Worm (Caenorhabditis elegans) whole organism, L4 larva: ENCODE measurements around the gene cri-3.

Experiments
- F26F4.8 ChIP-seq: fragments of 200-800 bp; sonication (Bioruptor generic); conservative IDR thresholded peaks from 2 replicates; pipeline ENCODE4 v1.3.6; 2022; ENCODE audit warnings: missing genetic modification characterization, missing compliant biosample characterization
- F37D6.2 ChIP-seq: sonication (generic microtip); optimal IDR thresholded peaks from 2 replicates; lab custom pipeline; 2016; ENCODE audit warnings: mild to moderate bottlenecking, missing genetic modification characterization, missing compliant biosample characterization
- F49E8.2 ChIP-seq: sonication (generic microtip); optimal IDR thresholded peaks from 2 replicates; lab custom pipeline; 2016; ENCODE audit warnings: missing compliant biosample characterization, mild to moderate bottlenecking, missing genetic modification characterization, borderline replicate concordance
- T20F7.1 ChIP-seq: fragments of 200-800 bp; sonication (Bioruptor generic); optimal IDR thresholded peaks from 2 replicates; lab custom pipeline; 2018; ENCODE audit warnings: mild to moderate bottlenecking, missing genetic modification characterization, missing compliant biosample characterization
- Y5F2A.4 ChIP-seq: fragments of 200-800 bp; sonication (Bioruptor generic); optimal IDR thresholded peaks from 2 replicates; lab custom pipeline; 2018; ENCODE audit warnings: mild to moderate bottlenecking, missing genetic modification characterization, missing compliant biosample characterization
- Y75B8A.6 ChIP-seq: fragments of 200-800 bp; sonication (Bioruptor generic); IDR thresholded peaks from 2 replicates; pipeline ENCODE4 v1.3.6; 2022; ENCODE audit warnings: missing genetic modification reagents, missing genetic modification characterization, missing compliant biosample characterization
- ZK337.2 ChIP-seq: fragments of 200-800 bp; sonication (Bioruptor generic); IDR thresholded peaks from 2 replicates; pipeline ENCODE4 v1.3.6; 2022; ENCODE audit warnings: missing genetic modification reagents, missing genetic modification characterization, missing compliant biosample characterization
- ZK546.5 ChIP-seq, 2 experiments: sonication (generic microtip); optimal IDR thresholded peaks; 2 replicates each; lab custom pipeline; 2017; ENCODE audit warnings: missing biosample characterization in 2 of 2, missing genetic modification characterization in 2 of 2
- arid-1 ChIP-seq: fragments of 200-800 bp; sonication (Bioruptor generic); conservative IDR thresholded peaks from 2 replicates; pipeline ENCODE4 v1.3.6; 2022; ENCODE audit warnings: missing genetic modification reagents, missing genetic modification characterization, missing compliant biosample characterization
- ces-1 ChIP-seq: fragments of 150-350 bp; sonication (generic microtip); optimal IDR thresholded peaks from 4 replicates; lab custom pipeline; 2014; ENCODE audit warnings: missing biosample characterization, missing genetic modification reagents, missing genetic modification characterization
- cey-2 ChIP-seq: sonication (generic microtip); optimal IDR thresholded peaks from 3 replicates; lab custom pipeline; 2017; ENCODE audit warnings: missing genetic modification characterization, mild to moderate bottlenecking, missing compliant biosample characterization, antibody characterized with exemption, borderline replicate concordance; ENCODE audit not compliant: insufficient read depth
- ctbp-1 ChIP-seq: fragments of 200-800 bp; sonication (Bioruptor generic); IDR thresholded peaks from 2 replicates; pipeline ENCODE4 v1.3.6; 2022; ENCODE audit warnings: missing genetic modification reagents, missing genetic modification characterization, missing compliant biosample characterization
- daf-12 ChIP-seq: fragments of 150-350 bp; optimal IDR thresholded peaks from 2 replicates; lab custom pipeline; 2014; ENCODE audit warnings: missing biosample characterization, missing genetic modification reagents, missing genetic modification characterization
- daf-8 ChIP-seq: fragments of 200-800 bp; sonication (Bioruptor generic); IDR thresholded peaks from 2 replicates; pipeline ENCODE4 v1.3.6; 2022; ENCODE audit warnings: missing genetic modification characterization, missing compliant biosample characterization
- dmd-9 ChIP-seq: fragments of 200-800 bp; sonication (Bioruptor generic); IDR thresholded peaks from 2 replicates; pipeline ENCODE4 v1.3.6; 2022; ENCODE audit warnings: missing genetic modification reagents, missing genetic modification characterization, missing compliant biosample characterization
- egl-27 ChIP-seq: sonication (generic microtip); optimal IDR thresholded peaks from 3 replicates; lab custom pipeline; 2017; ENCODE audit warnings: missing biosample characterization, missing genetic modification reagents, missing genetic modification characterization
- fkh-10 ChIP-seq: fragments of 150-350 bp; optimal IDR thresholded peaks from 2 replicates; lab custom pipeline; 2014; ENCODE audit warnings: missing biosample characterization, missing genetic modification reagents, missing genetic modification characterization
- fos-1 ChIP-seq: fragments of 150-350 bp; optimal IDR thresholded peaks from 2 replicates; lab custom pipeline; 2014; ENCODE audit warnings: missing biosample characterization, missing genetic modification characterization
- hlh-11 ChIP-seq: fragments of 200-800 bp; sonication (Bioruptor generic); optimal IDR thresholded peaks from 2 replicates; lab custom pipeline; 2018; ENCODE audit warnings: mild to moderate bottlenecking, missing genetic modification characterization, missing compliant biosample characterization
- hmg-1.1 ChIP-seq: fragments of 200-800 bp; sonication (Bioruptor generic); IDR thresholded peaks from 2 replicates; pipeline ENCODE4 v1.3.6; 2022; ENCODE audit warnings: missing genetic modification reagents, missing genetic modification characterization, missing compliant biosample characterization
- lim-7 ChIP-seq: fragments of 200-800 bp; sonication (Bioruptor generic); IDR thresholded peaks from 2 replicates; pipeline ENCODE4 v1.3.6; 2022; ENCODE audit warnings: missing genetic modification characterization, missing compliant biosample characterization
- lin-1 ChIP-seq: fragments of 200-800 bp; sonication (Bioruptor generic); IDR thresholded peaks from 2 replicates; pipeline ENCODE4 v1.3.6; 2022; ENCODE audit warnings: missing genetic modification reagents, missing genetic modification characterization, missing compliant biosample characterization
- lin-38 ChIP-seq: fragments of 200-800 bp; sonication (Bioruptor generic); IDR thresholded peaks from 2 replicates; pipeline ENCODE4 v1.3.6; 2022; ENCODE audit warnings: missing genetic modification reagents, missing genetic modification characterization, missing compliant biosample characterization
- lsy-2 ChIP-seq, 2 experiments: fragments of 150-350 bp in 1 of 2; sonication (generic microtip) in 1 of 2; optimal IDR thresholded peaks; 2 replicates each; lab custom pipeline; 2014 to 2017; ENCODE audit warnings: missing biosample characterization in 2 of 2, missing genetic modification characterization in 2 of 2
- madf-5 ChIP-seq, 2 experiments: fragments of 200-800 bp; sonication (Bioruptor generic); IDR thresholded peaks; 2 replicates each; pipeline ENCODE4 v1.3.6; 2022; ENCODE audit warnings: missing compliant biosample characterization in 2 of 2, missing genetic modification characterization in 2 of 2
- mdl-1 ChIP-seq, 2 experiments: fragments of 150-350 bp in 1 of 2; sonication (generic microtip) in 1 of 2; optimal IDR thresholded peaks; 2 replicates each; lab custom pipeline; 2014 to 2017; ENCODE audit warnings: missing biosample characterization in 2 of 2, missing genetic modification characterization in 2 of 2
- mdt-29 ChIP-seq: fragments of 200-800 bp; sonication (Bioruptor generic); IDR thresholded peaks from 2 replicates; pipeline ENCODE4 v1.3.6; 2022; ENCODE audit warnings: missing genetic modification reagents, missing genetic modification characterization, missing compliant biosample characterization
- mxl-3 ChIP-seq: fragments of 200-800 bp; sonication (Bioruptor generic); optimal IDR thresholded peaks from 2 replicates; lab custom pipeline; 2018; ENCODE audit warnings: mild to moderate bottlenecking, missing genetic modification characterization, missing compliant biosample characterization
- nhr-102 ChIP-seq: sonication (generic microtip); optimal IDR thresholded peaks from 2 replicates; lab custom pipeline; 2016; ENCODE audit warnings: mild to moderate bottlenecking, missing genetic modification characterization, moderate library complexity, missing compliant biosample characterization
- nhr-42 ChIP-seq: fragments of 200-800 bp; sonication (Bioruptor generic); IDR thresholded peaks from 2 replicates; pipeline ENCODE4 v1.3.6; 2022; ENCODE audit warnings: missing genetic modification characterization, missing compliant biosample characterization
- nhr-48 ChIP-seq: sonication (generic microtip); optimal IDR thresholded peaks from 2 replicates; lab custom pipeline; 2016; ENCODE audit warnings: mild to moderate bottlenecking, missing genetic modification characterization, missing compliant biosample characterization
- nhr-76 ChIP-seq: fragments of 150-350 bp; optimal IDR thresholded peaks from 2 replicates; lab custom pipeline; 2014; ENCODE audit warnings: missing biosample characterization, missing genetic modification characterization
- rbr-2 ChIP-seq: sonication (generic microtip); optimal IDR thresholded peaks from 2 replicates; lab custom pipeline; 2016; ENCODE audit warnings: missing genotype, missing genetic modification characterization, missing compliant biosample characterization
- set-16 ChIP-seq: fragments of 200-800 bp; sonication (Bioruptor generic); IDR thresholded peaks from 2 replicates; pipeline ENCODE4 v1.3.6; 2022; ENCODE audit warnings: missing genetic modification reagents, missing genetic modification characterization, missing compliant biosample characterization
- spr-3 ChIP-seq: fragments of 200-800 bp; sonication (Bioruptor generic); optimal IDR thresholded peaks from 2 replicates; lab custom pipeline; 2018; ENCODE audit warnings: mild to moderate bottlenecking, missing genetic modification characterization, missing compliant biosample characterization
- unc-130 ChIP-seq: sonication (generic microtip); optimal IDR thresholded peaks from 2 replicates; lab custom pipeline; 2016; ENCODE audit warnings: missing genetic modification reagents, missing genetic modification characterization, missing compliant biosample characterization
- unc-62 ChIP-seq, 3 experiments: fragments of 150-350 bp in 1 of 3; sonication (generic microtip); optimal IDR thresholded peaks in 2 of 3; peaks in 1 of 3; 1 replicate in 1 of 3; 2 replicates in 2 of 3; lab custom pipeline; 2014 to 2017; ENCODE audit warnings: missing biosample characterization in 3 of 3, missing genetic modification characterization in 3 of 3, missing genetic modification reagents in 3 of 3, missing genotype in 1 of 3
- vab-7 ChIP-seq: fragments of 200-800 bp; sonication (Bioruptor generic); IDR thresholded peaks from 2 replicates; pipeline ENCODE4 v1.3.6; 2022; ENCODE audit warnings: missing genetic modification reagents, missing genetic modification characterization, missing compliant biosample characterization
- zfp-2 ChIP-seq: sonication (generic microtip); optimal IDR thresholded peaks from 2 replicates; lab custom pipeline; 2016; ENCODE audit warnings: mild to moderate bottlenecking, missing genetic modification characterization, missing compliant biosample characterization
- zip-11 ChIP-seq: fragments of 200-800 bp; sonication (Bioruptor generic); IDR thresholded peaks from 2 replicates; pipeline ENCODE4 v1.3.6; 2022; ENCODE audit warnings: missing genetic modification characterization, missing compliant biosample characterization
- ztf-7 ChIP-seq: fragments of 150-350 bp; optimal IDR thresholded peaks from 2 replicates; lab custom pipeline; 2014; ENCODE audit warnings: missing biosample characterization, missing genetic modification characterization

cri-3 gene

DNA sequence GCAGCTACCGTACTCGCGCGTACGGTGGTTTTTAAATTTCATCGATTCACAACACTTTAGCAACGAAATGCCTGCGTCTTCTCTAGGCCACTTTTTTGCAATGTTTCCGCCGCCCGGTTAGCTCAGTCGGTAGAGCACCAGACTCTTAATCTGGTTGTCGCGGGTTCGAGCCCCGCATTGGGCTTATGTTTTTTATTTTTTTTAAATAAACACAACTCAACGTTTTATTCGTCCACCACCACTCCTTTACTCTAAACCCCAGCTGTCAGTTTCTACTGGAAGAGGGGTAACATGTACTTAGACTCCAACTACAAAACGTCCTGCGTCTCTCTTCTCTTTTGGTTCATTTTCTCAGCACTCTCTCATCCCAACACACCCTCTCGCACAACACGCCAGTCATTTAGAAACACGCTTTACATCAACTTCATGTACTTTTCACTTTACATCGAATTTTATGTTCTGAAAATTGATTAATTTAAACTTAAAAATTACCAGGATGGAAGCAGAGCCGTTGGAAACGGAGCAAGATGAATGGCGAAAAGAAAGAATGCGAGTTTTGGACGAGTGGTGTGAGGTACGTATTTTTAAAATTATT, 6.6 kb upstream of the cri-3 start, which contains the start of the genes elmd-1 and hecw-1 (continued):
- TF ChIP-seq hlh-11 (tag; lab: Kevin White, UChicago), result peak; percentile 62
- TF ChIP-seq F37D6.2 (tag; lab: Kevin White, UChicago), result no peak
- no peak for TF ChIP-seq fos-1 (tag; lab: Kevin White, UChicago)
- TF ChIP-seq spr-3 (GFP tag; lab: Kevin White, UChicago), result no peak
- peak; percentile 53; the same call in 1 of the 2 replicates for TF ChIP-seq ctbp-1 (GFP tag; lab: Robert Waterston, UW)
- TF ChIP-seq mxl-3 (GFP tag; lab: Kevin White, UChicago), result peak; percentile 60

DNA sequence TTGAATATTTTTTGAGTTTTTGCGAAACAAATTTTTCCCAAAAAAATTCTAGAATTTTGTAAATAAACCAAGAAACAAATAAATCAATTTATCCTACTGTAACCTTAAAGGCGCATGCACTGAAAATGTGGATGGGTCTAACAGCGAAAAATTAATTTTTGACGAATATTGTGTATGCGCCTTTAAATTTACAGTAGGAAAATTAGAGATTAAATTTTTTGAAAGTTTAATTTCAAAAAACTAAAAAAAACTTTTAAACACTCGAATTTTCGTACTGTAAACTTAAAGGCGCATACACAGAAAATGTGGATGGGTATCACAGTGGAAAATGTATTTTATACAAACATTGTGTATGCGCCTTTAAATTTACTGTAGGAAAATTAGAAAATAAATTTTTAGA, 6.0 kb upstream of the cri-3 start:
- TF ChIP-seq fos-1 (tag; lab: Kevin White, UChicago) (no peak), F26F4.8 (GFP tag; lab: Robert Waterston, UW) (no peak), madf-5 (GFP tag; IDR thresholded peaks at IDR 0.05; lab: Robert Waterston, UW) (no peak), zfp-2 (tag; lab: Kevin White, UChicago) (no peak), hmg-1.1 (GFP tag; lab: Robert Waterston, UW) (no peak), egl-27 (tag; lab: Kevin White, UChicago) (no peak), F49E8.2 (peak; percentile 85), vab-7 (no peak), nhr-102 (tag; lab: Kevin White, UChicago) (no peak), unc-130 (GFP tag; lab: Kevin White, UChicago) (peak; percentile 1), lin-38 (GFP tag; lab: Robert Waterston, UW) (peak; percentile 61), daf-12 (tag; lab: Kevin White, UChicago) (no peak), arid-1 (GFP tag; lab: Robert Waterston, UW) (0 out of 2 replicates have a peak, but pooled peaks have one; percentile 30), ZK546.5 (tag; optimal IDR thresholded peaks at IDR 0.05; lab: Kevin White, UChicago) (no peak), unc-62 (GFP tag; optimal IDR thresholded peaks at IDR 0.05 in 1 of 2; lab: Kevin White, UChicago) (no peak), unc-62 (tag; optimal IDR thresholded peaks at IDR 0.05; lab: Kevin White, UChicago) (no peak), Y75B8A.6 (GFP tag; lab: Robert Waterston, UW) (no peak), Y5F2A.4 (no peak), zip-11 (GFP tag; lab: Robert Waterston, UW) (no peak), lim-7 (GFP tag; lab: Robert Waterston, UW) (no peak), hlh-11 (tag; lab: Kevin White, UChicago) (no peak), set-16 (GFP tag; lab: Robert Waterston, UW) (no peak), cey-2 (tag; lab: Kevin White, UChicago) (no peak), daf-8 (GFP tag; lab: Robert Waterston, UW) (no peak), fkh-10 (GFP tag; lab: Kevin White, UChicago) (no peak), ztf-7 (tag; lab: Kevin White, UChicago) (no peak), nhr-48 (no peak), lsy-2 (tag; optimal IDR thresholded peaks at IDR 0.05; lab: Kevin White, UChicago) (peak in 1 of 2 experiments; percentile 11)

DNA sequence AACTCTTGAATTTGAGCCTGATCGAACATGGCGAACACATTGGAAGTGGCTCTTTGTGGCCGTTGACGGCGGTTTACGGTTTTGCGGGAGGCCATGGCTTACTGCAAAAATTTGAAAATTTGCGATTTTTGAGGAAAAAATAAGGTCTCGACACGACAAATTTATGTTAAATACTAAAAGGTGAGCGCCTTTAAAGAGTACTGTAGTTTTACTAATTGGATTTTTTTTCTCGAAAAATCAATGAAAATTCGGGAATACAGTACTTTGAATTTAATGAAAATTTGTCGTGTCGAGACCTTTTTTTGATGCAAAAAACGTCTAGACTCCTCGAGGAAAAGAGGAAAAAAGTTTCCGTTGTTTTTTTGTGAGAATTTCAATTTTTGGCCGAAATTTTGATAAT, 2.5 kb upstream of the cri-3 start, which contains the start of gene mlc-4:
TSS of gene mlc-4 (minus strand) at position 101 of the 400 bp plus-strand sequence.
- no peak for TF ChIP-seq mdt-29 (GFP tag; lab: Robert Waterston, UW)
- TF ChIP-seq rbr-2 (tag; lab: Kevin White, UChicago), result no peak
- no peak for TF ChIP-seq nhr-76
- TF ChIP-seq zip-11 (GFP tag; lab: Robert Waterston, UW), result no peak
- no peak for TF ChIP-seq ZK337.2 (GFP tag; lab: Robert Waterston, UW)
- TF ChIP-seq lin-1 (GFP tag; lab: Robert Waterston, UW), result no peak
- TF ChIP-seq T20F7.1, result no peak
- TF ChIP-seq vab-7, result no peak
- no peak for TF ChIP-seq F37D6.2 (tag; lab: Kevin White, UChicago)
- no peak for TF ChIP-seq mdl-1 (tag; optimal IDR thresholded peaks at IDR 0.05; lab: Kevin White, UChicago)
- no peak for TF ChIP-seq fos-1 (tag; lab: Kevin White, UChicago)
- TF ChIP-seq nhr-42 (GFP tag; lab: Robert Waterston, UW), result no peak
- TF ChIP-seq ces-1 (GFP tag; lab: Kevin White, UChicago), result no peak
- TF ChIP-seq dmd-9 (GFP tag; lab: Robert Waterston, UW), result no peak
- TF ChIP-seq, all 104 proteins: peak for 0
